Fruit fly (Drosophila melanogaster) whole organism, embryonic: ENCODE results near the gene Suv3.
A peak's percentile ranks its signal among the peaks of the same experiment; 100 is the strongest.

Experiments used
- Asciz ChIP-seq: fragments of 200-800 bp; sonication (Bioruptor generic); optimal IDR thresholded peaks from 2 replicates; lab custom pipeline; 2017; ENCODE audit warnings: missing biosample characterization, mild to moderate bottlenecking, missing genetic modification characterization, missing genetic modification reagents
- Atf-2 ChIP-seq: fragments of 200-800 bp; sonication (Bioruptor generic); optimal IDR thresholded peaks from 2 replicates; lab custom pipeline; 2016; ENCODE audit warnings: missing biosample characterization, missing genetic modification characterization
- CG10267 ChIP-seq: fragments of 200-800 bp; sonication (Bioruptor generic); optimal IDR thresholded peaks from 2 replicates; lab custom pipeline; 2018; ENCODE audit warnings: missing biosample characterization, mild to moderate bottlenecking, missing genetic modification characterization, moderate library complexity
- CG10959 ChIP-seq: fragments of 200-800 bp; sonication (Bioruptor generic); IDR thresholded peaks from 2 replicates; pipeline ENCODE4 v1.3.6; 2022; ENCODE audit warnings: missing biosample characterization, missing genetic modification characterization
- CG11085 ChIP-seq: fragments of 200-800 bp; sonication (Bioruptor generic); IDR thresholded peaks from 2 replicates; pipeline ENCODE4 v1.3.6; 2022; ENCODE audit warnings: missing biosample characterization, missing genetic modification characterization
- CG12155 ChIP-seq: fragments of 200-800 bp; sonication (Bioruptor generic); optimal IDR thresholded peaks from 3 replicates; lab custom pipeline; 2016; ENCODE audit warnings: missing biosample characterization, missing genetic modification characterization
- CG12391 ChIP-seq: fragments of 200-800 bp; sonication (Bioruptor generic); optimal IDR thresholded peaks from 3 replicates; lab custom pipeline; 2018; ENCODE audit warnings: missing biosample characterization, mild to moderate bottlenecking, missing genetic modification characterization, moderate library complexity
- CG13296 ChIP-seq: fragments of 200-800 bp; sonication (Bioruptor generic); optimal IDR thresholded peaks from 3 replicates; lab custom pipeline; 2018; ENCODE audit warnings: missing biosample characterization, mild to moderate bottlenecking, missing genetic modification characterization
- CG13624 ChIP-seq: fragments of 200-800 bp; sonication (Bioruptor generic); optimal IDR thresholded peaks from 2 replicates; lab custom pipeline; 2016; ENCODE audit warnings: missing biosample characterization, missing genetic modification characterization
- CG14860 ChIP-seq: fragments of 200-800 bp; sonication (Bioruptor generic); IDR thresholded peaks from 3 replicates; pipeline ENCODE4 v1.3.6; 2022; ENCODE audit warnings: missing biosample characterization, missing genetic modification characterization; ENCODE audit not compliant: partially characterized antibody
- CG15514 ChIP-seq: fragments of 200-800 bp; sonication (Bioruptor generic); optimal IDR thresholded peaks from 3 replicates; lab custom pipeline; 2017; ENCODE audit warnings: missing biosample characterization, missing genetic modification characterization, mild to moderate bottlenecking, moderate library complexity, missing genetic modification reagents
- CG17385 ChIP-seq: fragments of 200-800 bp; sonication (Bioruptor generic); optimal IDR thresholded peaks from 3 replicates; lab custom pipeline; 2018; ENCODE audit warnings: missing biosample characterization, mild to moderate bottlenecking, missing genetic modification characterization
- CG18599 ChIP-seq: fragments of 200-800 bp; sonication (Bioruptor generic); optimal IDR thresholded peaks from 3 replicates; lab custom pipeline; 2017; ENCODE audit warnings: missing biosample characterization, missing genetic modification characterization, mild to moderate bottlenecking, moderate library complexity, missing genetic modification reagents
- CG30403 ChIP-seq: fragments of 200-800 bp; sonication (Bioruptor generic); optimal IDR thresholded peaks from 3 replicates; lab custom pipeline; 2016; ENCODE audit warnings: missing biosample characterization, missing genetic modification characterization
- CG33213 ChIP-seq: fragments of 200-800 bp; sonication (Bioruptor generic); optimal IDR thresholded peaks from 3 replicates; lab custom pipeline; 2016; ENCODE audit warnings: missing biosample characterization, missing genetic modification characterization
- CG3847 ChIP-seq: fragments of 200-800 bp; sonication (Bioruptor generic); IDR thresholded peaks from 2 replicates; pipeline ENCODE4 v1.3.6; 2022; ENCODE audit warnings: missing biosample characterization, missing genetic modification characterization
- CG4328 ChIP-seq: fragments of 200-800 bp; sonication (Bioruptor generic); optimal IDR thresholded peaks from 3 replicates; lab custom pipeline; 2017; ENCODE audit warnings: missing biosample characterization, missing genetic modification reagents, missing genetic modification characterization
- CG4617 ChIP-seq: fragments of 200-800 bp; sonication (Bioruptor generic); optimal IDR thresholded peaks from 3 replicates; lab custom pipeline; 2016; ENCODE audit warnings: missing biosample characterization, missing genetic modification characterization, borderline replicate concordance
- CG7271 ChIP-seq: fragments of 200-800 bp; sonication (Bioruptor generic); optimal IDR thresholded peaks from 2 replicates; lab custom pipeline; 2018; ENCODE audit warnings: missing biosample characterization, mild to moderate bottlenecking, missing genetic modification characterization, moderate library complexity
- Dfd ChIP-seq, 2 experiments: fragments of >200 bp; optimal IDR thresholded peaks; 2 replicates each; lab custom pipeline; 2017; ENCODE audit warnings: missing biosample characterization in 2 of 2, missing genetic modification characterization in 2 of 2
- ERR ChIP-seq: fragments of 200-800 bp; sonication (Bioruptor generic); optimal IDR thresholded peaks from 2 replicates; lab custom pipeline; 2016; ENCODE audit warnings: missing biosample characterization, missing genetic modification characterization
- Ets65A ChIP-seq: fragments of 200-800 bp; sonication (Bioruptor generic); peaks from one replicate; lab custom pipeline; 2016; ENCODE audit warnings: missing biosample characterization, missing genetic modification characterization
- Fer1 ChIP-seq: fragments of 200-800 bp; sonication (Bioruptor generic); optimal IDR thresholded peaks from 2 replicates; lab custom pipeline; 2017; ENCODE audit warnings: missing biosample characterization, mild to moderate bottlenecking, missing genetic modification characterization
- HLH54F ChIP-seq: fragments of 200-800 bp; sonication (Bioruptor generic); optimal IDR thresholded peaks from 3 replicates; lab custom pipeline; 2016; ENCODE audit warnings: missing biosample characterization, missing genetic modification characterization
- Med ChIP-seq: fragments of 200-800 bp; sonication (Bioruptor generic); peaks from one replicate; lab custom pipeline; 2016; ENCODE audit warnings: missing biosample characterization, missing genetic modification characterization, mild to moderate bottlenecking, inconsistent platforms, moderate library complexity
- Myb ChIP-seq: fragments of 200-800 bp; sonication (Bioruptor generic); optimal IDR thresholded peaks from 2 replicates; lab custom pipeline; 2016; ENCODE audit warnings: missing biosample characterization, missing genetic modification characterization
- Rx ChIP-seq: fragments of 200-800 bp; sonication (Bioruptor generic); IDR thresholded peaks from 2 replicates; pipeline ENCODE4 v1.3.6; 2022; ENCODE audit warnings: missing biosample characterization, missing genetic modification characterization
- ato ChIP-seq: fragments of 200-800 bp; sonication (Bioruptor generic); IDR thresholded peaks from 2 replicates; pipeline ENCODE4 v1.3.6; 2022; ENCODE audit warnings: missing biosample characterization, missing genetic modification characterization; ENCODE audit not compliant: partially characterized antibody
- chinmo ChIP-seq: fragments of 200-800 bp; sonication (Bioruptor generic); IDR thresholded peaks from 4 replicates; pipeline ENCODE4 v1.3.6; 2022; ENCODE audit warnings: missing biosample characterization, missing genetic modification characterization; ENCODE audit not compliant: partially characterized antibody
- da ChIP-seq: fragments of 200-800 bp; sonication (Bioruptor generic); optimal IDR thresholded peaks from 2 replicates; lab custom pipeline; 2016; ENCODE audit warnings: missing biosample characterization, missing genetic modification characterization
- disco-r ChIP-seq: fragments of 200-800 bp; sonication (Bioruptor generic); optimal IDR thresholded peaks from 2 replicates; lab custom pipeline; 2016; ENCODE audit warnings: missing biosample characterization, missing genetic modification characterization
- dpn ChIP-seq, 2 experiments: fragments of 200-800 bp; sonication (Bioruptor generic); optimal IDR thresholded peaks; 3 replicates each; lab custom pipeline; 2016; ENCODE audit warnings: missing biosample characterization in 2 of 2, missing genetic modification characterization in 2 of 2
- esg ChIP-seq: fragments of 200-800 bp; sonication (Bioruptor generic); conservative IDR thresholded peaks from 2 replicates; pipeline ENCODE4 v1.3.6; 2022; ENCODE audit warnings: missing biosample characterization, missing genetic modification characterization
- eve ChIP-seq, 2 experiments: fragments of >200 bp; optimal IDR thresholded peaks; 2 replicates each; lab custom pipeline; 2017; ENCODE audit warnings: missing biosample characterization in 2 of 2, missing genetic modification characterization in 2 of 2
- exex ChIP-seq: fragments of 200-800 bp; sonication (Bioruptor generic); optimal IDR thresholded peaks from 4 replicates; lab custom pipeline; 2018; ENCODE audit warnings: missing biosample characterization, mild to moderate bottlenecking, missing genetic modification characterization, moderate library complexity
- hkb ChIP-seq, 2 experiments: fragments of 200-800 bp in 1 of 2; fragments of >200 bp in 1 of 2; sonication (Bioruptor generic) in 1 of 2; IDR thresholded peaks in 1 of 2; optimal IDR thresholded peaks in 1 of 2; 2 replicates each; pipeline versions ENCODE4 v1.3.6 to Lab custom; 2017 to 2022; ENCODE audit warnings: missing biosample characterization in 1 of 2, missing genetic modification characterization in 1 of 2
- kay ChIP-seq: fragments of 200-800 bp; sonication (Bioruptor generic); optimal IDR thresholded peaks from 2 replicates; lab custom pipeline; 2016; ENCODE audit warnings: missing biosample characterization, missing genetic modification characterization
- mirr ChIP-seq: fragments of 200-800 bp; sonication (Bioruptor generic); optimal IDR thresholded peaks from 3 replicates; lab custom pipeline; 2018; ENCODE audit warnings: missing biosample characterization, mild to moderate bottlenecking, missing genetic modification characterization
- otp ChIP-seq: fragments of 200-800 bp; sonication (Bioruptor generic); IDR thresholded peaks from 3 replicates; pipeline ENCODE4, ENCODE4 v1.3.6; 2022; ENCODE audit warnings: missing biosample characterization, missing genetic modification characterization
- pan ChIP-seq, 4 experiments: fragments of >200 bp in 3 of 4; fragments of 200-800 bp in 1 of 4; sonication (Bioruptor generic) in 1 of 4; optimal IDR thresholded peaks in 3 of 4; IDR thresholded peaks in 1 of 4; 2 replicates each; pipeline versions ENCODE4 v1.3.6 to Lab custom; 2017 to 2022; ENCODE audit warnings: missing biosample characterization in 2 of 4, missing genetic modification characterization in 2 of 4, mixed read lengths in 1 of 4
- pum ChIP-seq: fragments of 200-800 bp; sonication (Bioruptor generic); optimal IDR thresholded peaks from 2 replicates; lab custom pipeline; 2016; ENCODE audit warnings: missing biosample characterization, missing genetic modification characterization
- shn ChIP-seq: fragments of 200-800 bp; sonication (Bioruptor generic); optimal IDR thresholded peaks from 3 replicates; lab custom pipeline; 2016; ENCODE audit warnings: missing biosample characterization, missing genetic modification characterization
- sr ChIP-seq: fragments of 200-800 bp; sonication (Bioruptor generic); IDR thresholded peaks from 3 replicates; pipeline ENCODE4 v1.3.6; 2022; ENCODE audit warnings: missing biosample characterization, missing genetic modification characterization
- sug ChIP-seq: fragments of 200-800 bp; optimal IDR thresholded peaks from 2 replicates; lab custom pipeline; 2019; ENCODE audit warnings: missing biosample characterization, mild to moderate bottlenecking, missing genetic modification characterization, moderate library complexity
- tgo ChIP-seq: fragments of 200-800 bp; sonication (Bioruptor generic); IDR thresholded peaks from 3 replicates; pipeline ENCODE4 v1.3.6; 2022; ENCODE audit warnings: missing biosample characterization, missing genetic modification characterization
- tin ChIP-seq: fragments of 200-800 bp; sonication (Bioruptor generic); optimal IDR thresholded peaks from 3 replicates; lab custom pipeline; 2016; ENCODE audit warnings: missing biosample characterization, missing genetic modification characterization
- tx ChIP-seq: fragments of 200-800 bp; sonication (Bioruptor generic); optimal IDR thresholded peaks from 2 replicates; lab custom pipeline; 2016; ENCODE audit warnings: missing biosample characterization, missing genetic modification characterization
- vnd ChIP-seq: fragments of 200-800 bp; sonication (Bioruptor generic); IDR thresholded peaks from 3 replicates; pipeline ENCODE4 v1.3.6; 2022; ENCODE audit warnings: missing biosample characterization, missing genetic modification characterization; ENCODE audit not compliant: partially characterized antibody
- zen ChIP-seq: fragments of 200-800 bp; sonication (Bioruptor generic); optimal IDR thresholded peaks from 3 replicates; lab custom pipeline; 2018; ENCODE audit warnings: missing biosample characterization, mild to moderate bottlenecking, missing genetic modification characterization, moderate library complexity

Gene Suv3

DNA sequence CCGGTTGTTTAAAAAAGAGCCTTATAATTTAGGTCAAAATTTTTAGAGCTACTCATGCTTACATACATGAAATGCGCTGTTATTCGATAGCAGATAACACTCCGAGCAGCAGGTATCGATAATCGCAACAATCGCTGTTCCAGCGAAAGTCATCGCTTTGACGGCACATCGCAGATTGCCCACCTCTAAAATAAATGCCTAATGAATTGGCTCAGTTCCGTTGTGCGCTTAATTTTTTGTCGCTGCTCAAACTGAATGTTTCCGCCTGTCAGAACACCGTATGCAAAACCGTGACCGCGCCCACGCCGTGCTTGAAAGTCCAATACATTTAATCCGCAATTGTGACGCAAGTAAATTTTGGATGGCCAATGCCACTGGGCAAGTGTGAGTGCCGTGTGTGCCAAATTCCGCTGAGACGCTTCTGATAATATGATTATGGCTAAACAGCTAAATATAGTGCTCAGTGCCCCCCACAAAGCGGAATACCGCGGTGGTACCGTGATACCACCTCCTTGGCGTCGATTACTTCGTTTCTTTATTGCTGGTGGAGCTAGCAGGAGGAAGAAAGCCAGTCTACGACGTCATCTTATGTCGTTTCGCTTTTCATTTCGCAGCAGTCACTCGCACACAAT is 8.3 kb downstream of the Suv3 start, which contains the start of gene CG9795 (continued):
- TF ChIP-seq CG18599 (GFP tag; lab: Kevin White, UChicago): peak; percentile 49
- no peak for TF ChIP-seq kay (GFP tag; lab: Kevin White, UChicago)
- no peak for TF ChIP-seq hkb (optimal IDR thresholded peaks at IDR 0.05; lab: Kevin White, UChicago)
- TF ChIP-seq hkb (GFP tag; IDR thresholded peaks at IDR 0.05; lab: Robert Waterston, UW): peak; percentile 75
- TF ChIP-seq otp (GFP tag; lab: Robert Waterston, UW): 0 out of 3 replicates have a peak, but pooled peaks have one; percentile 56
- peak; percentile 42 for TF ChIP-seq zen (tag; lab: Kevin White, UChicago)
- TF ChIP-seq shn (GFP tag; lab: Kevin White, UChicago): peak; percentile 38
- TF ChIP-seq ERR: peak; percentile 60
- no peak for TF ChIP-seq CG10959 (GFP tag; lab: Robert Waterston, UW)
- peak; percentile 52 for TF ChIP-seq CG13296 (GFP tag; lab: Kevin White, UChicago)
- TF ChIP-seq disco-r (GFP tag; lab: Kevin White, UChicago): no peak
- peak; percentile 88 for TF ChIP-seq vnd (GFP tag; lab: Robert Waterston, UW)
- TF ChIP-seq CG12391 (tag; lab: Kevin White, UChicago): no peak
- peak; percentile 94; the same call in 3 of the 4 replicates for TF ChIP-seq chinmo (GFP tag; lab: Robert Waterston, UW)
- TF ChIP-seq HLH54F (GFP tag; lab: Kevin White, UChicago): peak; percentile 18
- TF ChIP-seq ato: peak; percentile 93
- TF ChIP-seq exex (tag; lab: Kevin White, UChicago): no peak
- TF ChIP-seq Atf-2 (GFP tag; lab: Kevin White, UChicago): no peak
- TF ChIP-seq pum (GFP tag; lab: Kevin White, UChicago): peak; percentile 4
- TF ChIP-seq CG11085 (GFP tag; lab: Robert Waterston, UW): no peak
- no peak for TF ChIP-seq mirr
- peak; percentile 64 for TF ChIP-seq Fer1 (GFP tag; lab: Kevin White, UChicago)
- TF ChIP-seq Dfd (GFP tag; optimal IDR thresholded peaks at IDR 0.05; lab: Kevin White, UChicago): no peak
- TF ChIP-seq CG4617 (GFP tag; lab: Kevin White, UChicago): peak; percentile 77
- TF ChIP-seq tx (GFP tag; lab: Kevin White, UChicago): peak; percentile 25
- TF ChIP-seq dpn (GFP tag; optimal IDR thresholded peaks at IDR 0.05; lab: Kevin White, UChicago): peak; percentile 16 to 43
- no peak for TF ChIP-seq Rx (GFP tag; lab: Robert Waterston, UW)
- no peak for TF ChIP-seq pan (optimal IDR thresholded peaks at IDR 0.05; lab: Kevin White, UChicago)
- peak in 1 of 2 experiments; percentile 47 for TF ChIP-seq pan (GFP tag; optimal IDR thresholded peaks at IDR 0.05 in 1 of 2, IDR thresholded peaks at IDR 0.05 in 1 of 2)
- TF ChIP-seq Ets65A (GFP tag; lab: Kevin White, UChicago): peak; percentile 77
- peak; percentile 6 for TF ChIP-seq tin
- peak; percentile 38 for TF ChIP-seq CG30403 (GFP tag; lab: Kevin White, UChicago)
- TF ChIP-seq CG3847 (GFP tag; lab: Robert Waterston, UW): 0 out of 2 replicates have a peak, but pooled peaks have one; percentile 31
- TF ChIP-seq sr (GFP tag; lab: Robert Waterston, UW): no peak
- TF ChIP-seq tgo (GFP tag; lab: Robert Waterston, UW): no peak
- peak; percentile 18 for TF ChIP-seq CG13624 (GFP tag; lab: Kevin White, UChicago)
- no peak for TF ChIP-seq CG17385
- no peak for TF ChIP-seq esg (GFP tag; lab: Robert Waterston, UW)
- peak; percentile 93 for TF ChIP-seq sug (tag; lab: Kevin White, UChicago)
- TF ChIP-seq CG14860: peak; percentile 94
- TF ChIP-seq CG15514: peak; percentile 84
- TF ChIP-seq da (GFP tag; lab: Kevin White, UChicago): no peak
- TF ChIP-seq eve (GFP tag; optimal IDR thresholded peaks at IDR 0.05; lab: Kevin White, UChicago): no peak
- no peak for TF ChIP-seq Asciz
- peak; percentile 56 for TF ChIP-seq CG33213
- peak; percentile 38 for TF ChIP-seq CG10267 (tag; lab: Kevin White, UChicago)
- peak; percentile 91 for TF ChIP-seq Med (GFP tag; lab: Kevin White, UChicago)
- peak; percentile 7 for TF ChIP-seq CG12155
- peak; percentile 59 for TF ChIP-seq Myb
- TF ChIP-seq CG4328 (GFP tag; lab: Kevin White, UChicago): no peak
- no peak for TF ChIP-seq CG7271
